Worm (Caenorhabditis elegans) whole organism, mixed stage, embryonic: ENCODE measurements around the gene M163.21.

Experiments used
- M03D4.4 ChIP-seq: sonication (generic microtip); optimal IDR thresholded peaks from 2 replicates; lab custom pipeline; 2017; ENCODE audit warnings: mild to moderate bottlenecking, missing genetic modification characterization, missing compliant biosample characterization
- bed-3 ChIP-seq: fragments of 200-800 bp; sonication (Bioruptor generic); optimal IDR thresholded peaks from 3 replicates; lab custom pipeline; 2018; ENCODE audit warnings: mild to moderate bottlenecking, missing genetic modification characterization, moderate library complexity, missing compliant biosample characterization
- blmp-1 ChIP-seq: fragments of 150-350 bp; optimal IDR thresholded peaks from 2 replicates; lab custom pipeline; 2014; ENCODE audit warnings: missing biosample characterization, missing genetic modification characterization
- ceh-39 ChIP-seq: fragments of 150-350 bp; optimal IDR thresholded peaks from 2 replicates; lab custom pipeline; 2014; ENCODE audit warnings: missing biosample characterization, missing genetic modification characterization
- ceh-43 ChIP-seq: fragments of 200-800 bp; sonication (Bioruptor generic); optimal IDR thresholded peaks from 2 replicates; lab custom pipeline; 2018; ENCODE audit warnings: mild to moderate bottlenecking, missing genetic modification characterization, moderate library complexity, missing compliant biosample characterization
- ces-1 ChIP-seq: fragments of 150-350 bp; optimal IDR thresholded peaks from 2 replicates; lab custom pipeline; 2014; ENCODE audit warnings: missing biosample characterization, missing genetic modification reagents, missing genetic modification characterization
- cnd-1 ChIP-seq: fragments of 200-800 bp; sonication (Bioruptor generic); optimal IDR thresholded peaks from 2 replicates; lab custom pipeline; 2018; ENCODE audit warnings: mild to moderate bottlenecking, missing genetic modification characterization, missing compliant biosample characterization
- drap-1 ChIP-seq: fragments of 200-800 bp; sonication (Bioruptor generic); optimal IDR thresholded peaks from 3 replicates; lab custom pipeline; 2018; ENCODE audit warnings: mild to moderate bottlenecking, missing genetic modification characterization, missing compliant biosample characterization
- elt-1 ChIP-seq: sonication (generic microtip); optimal IDR thresholded peaks from 2 replicates; lab custom pipeline; 2017; ENCODE audit warnings: missing genetic modification characterization, mild to moderate bottlenecking, missing compliant biosample characterization, antibody characterized with exemption, moderate library complexity, borderline replicate concordance; ENCODE audit not compliant: insufficient read depth
- elt-3 ChIP-seq: fragments of 150-350 bp; optimal IDR thresholded peaks from 2 replicates; lab custom pipeline; 2014; ENCODE audit warnings: missing biosample characterization, missing genetic modification characterization
- ham-2 ChIP-seq: fragments of 200-800 bp; sonication (Bioruptor generic); optimal IDR thresholded peaks from 2 replicates; lab custom pipeline; 2018; ENCODE audit warnings: mild to moderate bottlenecking, missing genetic modification characterization, missing compliant biosample characterization
- hlh-1 ChIP-seq: fragments of 150-350 bp; optimal IDR thresholded peaks from 2 replicates; lab custom pipeline; 2014; ENCODE audit warnings: missing biosample characterization, missing genetic modification reagents, missing genetic modification characterization
- lin-13 ChIP-seq: fragments of 150-350 bp; optimal IDR thresholded peaks from 2 replicates; lab custom pipeline; 2014; ENCODE audit warnings: missing biosample characterization, missing genetic modification characterization
- lin-32 ChIP-seq: fragments of 200-800 bp; sonication (Bioruptor generic); optimal IDR thresholded peaks from 2 replicates; lab custom pipeline; 2018; ENCODE audit warnings: mild to moderate bottlenecking, missing genetic modification characterization, missing compliant biosample characterization
- lsy-2 ChIP-seq: fragments of 150-350 bp; optimal IDR thresholded peaks from 2 replicates; lab custom pipeline; 2014; ENCODE audit warnings: missing biosample characterization, missing genetic modification characterization
- mep-1 ChIP-seq: fragments of 150-350 bp; optimal IDR thresholded peaks from 2 replicates; lab custom pipeline; 2017; ENCODE audit warnings: missing biosample characterization, missing genetic modification reagents, missing genetic modification characterization, inconsistent platforms
- mls-2 ChIP-seq: sonication (generic microtip); optimal IDR thresholded peaks from 2 replicates; lab custom pipeline; 2016; ENCODE audit warnings: mild to moderate bottlenecking, missing genetic modification characterization, moderate library complexity, missing compliant biosample characterization
- nhr-237 ChIP-seq: fragments of 150-350 bp; optimal IDR thresholded peaks from 2 replicates; lab custom pipeline; 2014; ENCODE audit warnings: missing biosample characterization, missing genetic modification characterization
- nhr-28 ChIP-seq: fragments of 150-350 bp; optimal IDR thresholded peaks from 2 replicates; lab custom pipeline; 2014; ENCODE audit warnings: missing biosample characterization, missing genetic modification characterization
- nhr-76 ChIP-seq: sonication (generic microtip); optimal IDR thresholded peaks from 2 replicates; lab custom pipeline; 2017; ENCODE audit warnings: missing biosample characterization, missing genetic modification characterization
- pha-4 ChIP-seq: fragments of 150-350 bp; optimal IDR thresholded peaks from 2 replicates; lab custom pipeline; 2018; ENCODE audit warnings: missing biosample characterization, missing genetic modification reagents, missing genetic modification characterization
- sem-2 ChIP-seq: fragments of 200-800 bp; sonication (Bioruptor generic); optimal IDR thresholded peaks from 2 replicates; lab custom pipeline; 2018; ENCODE audit warnings: mild to moderate bottlenecking, missing genetic modification characterization, missing compliant biosample characterization
- snpc-4 ChIP-seq: fragments of 150-350 bp; optimal IDR thresholded peaks from 2 replicates; lab custom pipeline; 2014; ENCODE audit warnings: missing biosample characterization, missing genetic modification characterization
- sptf-1 ChIP-seq: sonication (generic microtip); optimal IDR thresholded peaks from 2 replicates; lab custom pipeline; 2017; ENCODE audit warnings: mild to moderate bottlenecking, missing genetic modification characterization, moderate library complexity, missing compliant biosample characterization
- unc-120 ChIP-seq: sonication (generic microtip); optimal IDR thresholded peaks from 2 replicates; lab custom pipeline; 2017; ENCODE audit warnings: missing genetic modification characterization, missing compliant biosample characterization; ENCODE audit not compliant: poor library complexity, severe bottlenecking
- unc-39 ChIP-seq: fragments of 150-350 bp; optimal IDR thresholded peaks from 2 replicates; lab custom pipeline; 2014; ENCODE audit warnings: missing biosample characterization, missing genetic modification characterization
- unc-62 ChIP-seq: fragments of 150-350 bp; optimal IDR thresholded peaks from 2 replicates; lab custom pipeline; 2014; ENCODE audit warnings: missing biosample characterization, missing genetic modification reagents, missing genetic modification characterization
- zip-8 ChIP-seq: fragments of 150-350 bp; optimal IDR thresholded peaks from 2 replicates; lab custom pipeline; 2014; ENCODE audit warnings: missing biosample characterization, missing genetic modification characterization
- ztf-11 ChIP-seq: fragments of 150-350 bp; optimal IDR thresholded peaks from 2 replicates; lab custom pipeline; 2014; ENCODE audit warnings: missing biosample characterization, missing genetic modification characterization

Gene M163.21

DNA sequence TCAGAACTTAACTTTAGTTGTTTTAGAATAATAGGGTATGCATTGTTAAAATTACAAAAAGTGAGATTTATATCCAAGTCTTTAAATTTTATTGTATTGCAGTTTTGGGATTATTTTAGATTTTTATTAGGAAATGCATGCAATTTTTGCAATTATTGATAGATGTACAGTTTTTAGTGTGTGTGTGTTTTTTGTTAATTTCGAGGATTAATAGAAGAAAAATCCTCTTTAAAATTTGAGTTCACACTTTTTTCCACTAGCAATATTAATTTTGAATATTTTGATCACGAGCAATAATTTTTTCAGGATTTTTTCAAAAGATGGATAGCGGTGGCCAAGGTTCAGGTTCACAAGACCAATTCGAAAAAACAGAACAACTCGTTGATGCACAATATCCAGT, 18.7 kb upstream of the M163.21 start, which contains the start of gene jmjd-3.2:
Gene jmjd-3.2, plus strand, starts transcription at position 301 of the 400 bp plus-strand sequence.
- TF ChIP-seq lin-32 (GFP tag; lab: Kevin White, UChicago) (no peak), ham-2 (no peak), hlh-1 (tag; lab: Kevin White, UChicago) (no peak), drap-1 (GFP tag; lab: Kevin White, UChicago) (no peak), lsy-2 (tag; lab: Kevin White, UChicago) (no peak), unc-62 (GFP tag; lab: Kevin White, UChicago) (no peak), ces-1 (GFP tag; lab: Kevin White, UChicago) (no peak)

DNA sequence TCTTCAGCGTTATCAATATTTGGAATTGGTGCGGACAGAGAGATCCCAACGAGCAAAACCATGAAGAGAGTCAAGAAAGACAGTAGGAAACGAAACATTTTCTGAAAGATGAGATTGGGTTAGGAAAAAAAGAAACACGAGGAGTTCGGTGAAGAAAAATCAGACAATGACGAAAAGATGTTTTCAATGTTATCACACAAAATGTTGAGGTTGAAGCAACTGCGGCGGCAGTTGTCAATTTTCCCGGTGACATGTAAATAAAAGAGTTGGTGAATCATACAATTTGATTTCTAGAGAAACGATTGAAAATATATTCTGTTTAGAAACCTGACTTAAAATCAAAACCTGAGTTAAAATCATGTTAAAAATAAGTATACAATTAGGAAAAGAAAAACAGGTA, 12.9 kb upstream of the M163.21 start, which contains the start of gene F23D12.7:
Gene F23D12.7, minus strand, starts transcription at position 101 of the 400 bp plus-strand sequence.
- TF ChIP-seq hlh-1 (tag; lab: Kevin White, UChicago) (peak; percentile 52), unc-120 (tag; lab: Kevin White, UChicago) (no peak)

DNA sequence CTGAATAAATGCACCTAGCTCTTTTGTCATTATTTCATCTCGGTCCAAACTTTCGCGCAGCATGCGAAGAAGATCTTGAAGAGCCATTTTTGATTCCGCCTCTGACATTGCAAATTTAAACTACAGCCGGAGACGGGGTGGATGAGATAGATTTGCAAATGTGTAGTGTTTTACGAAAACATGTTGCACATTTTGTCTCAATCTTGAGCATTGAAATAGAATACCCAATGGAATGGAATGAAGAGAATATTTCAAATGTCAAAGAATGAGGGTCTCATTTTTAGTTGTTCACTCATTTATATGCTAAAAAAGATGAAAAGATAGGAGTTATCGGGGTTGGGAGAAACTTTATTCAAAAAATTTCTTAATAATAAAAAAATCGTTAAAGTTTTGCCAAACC, 11.2 kb upstream of the M163.21 start, which contains the start of gene Y66C5A.1:
Gene Y66C5A.1, minus strand, starts transcription at position 101 of the 400 bp plus-strand sequence.
- no peak for TF ChIP-seq nhr-237 (tag; lab: Kevin White, UChicago)
- no peak for TF ChIP-seq zip-8 (tag; lab: Kevin White, UChicago)
- no peak for TF ChIP-seq lin-13
- no peak for TF ChIP-seq nhr-28 (tag; lab: Kevin White, UChicago)
- no peak for TF ChIP-seq snpc-4 (tag; lab: Kevin White, UChicago)
- no peak for TF ChIP-seq drap-1 (GFP tag; lab: Kevin White, UChicago)
- no peak for TF ChIP-seq ztf-11 (tag; lab: Kevin White, UChicago)
- no peak for TF ChIP-seq elt-1 (tag; lab: Kevin White, UChicago)
- TF ChIP-seq M03D4.4 (tag; lab: Kevin White, UChicago): no peak
- TF ChIP-seq pha-4 (tag; lab: Kevin White, UChicago): no peak
- TF ChIP-seq lsy-2 (tag; lab: Kevin White, UChicago): no peak
- TF ChIP-seq nhr-76 (tag; lab: Kevin White, UChicago): no peak
- TF ChIP-seq, all 35 proteins: peak for 0

DNA sequence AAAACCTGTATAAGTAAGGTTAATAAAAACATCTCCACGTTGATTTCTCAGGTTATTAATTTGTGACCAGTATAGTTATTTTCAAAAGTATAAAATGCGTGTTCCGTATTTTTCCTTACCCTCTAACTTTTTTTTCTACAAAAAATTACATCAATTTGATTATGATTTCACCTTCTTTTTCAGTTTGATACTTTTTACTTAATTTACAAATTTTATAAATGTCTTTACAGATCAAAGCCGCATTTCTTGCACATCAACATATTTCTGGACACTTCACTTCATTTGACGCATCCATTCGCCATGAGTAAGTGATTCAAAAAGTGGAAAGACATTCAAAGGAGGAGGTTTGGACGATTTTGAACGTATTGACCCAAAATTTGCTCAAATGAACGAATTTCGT, 6.2 kb upstream of the M163.21 start, which contains the start of gene Y66C5A.2:
Gene Y66C5A.2, plus strand, starts transcription at position 301 of the 400 bp plus-strand sequence.
- TF ChIP-seq unc-39 (tag; lab: Kevin White, UChicago) (no peak), elt-3 (tag; lab: Kevin White, UChicago) (no peak), lsy-2 (tag; lab: Kevin White, UChicago) (no peak), nhr-76 (tag; lab: Kevin White, UChicago) (no peak), unc-120 (tag; lab: Kevin White, UChicago) (no peak)

DNA sequence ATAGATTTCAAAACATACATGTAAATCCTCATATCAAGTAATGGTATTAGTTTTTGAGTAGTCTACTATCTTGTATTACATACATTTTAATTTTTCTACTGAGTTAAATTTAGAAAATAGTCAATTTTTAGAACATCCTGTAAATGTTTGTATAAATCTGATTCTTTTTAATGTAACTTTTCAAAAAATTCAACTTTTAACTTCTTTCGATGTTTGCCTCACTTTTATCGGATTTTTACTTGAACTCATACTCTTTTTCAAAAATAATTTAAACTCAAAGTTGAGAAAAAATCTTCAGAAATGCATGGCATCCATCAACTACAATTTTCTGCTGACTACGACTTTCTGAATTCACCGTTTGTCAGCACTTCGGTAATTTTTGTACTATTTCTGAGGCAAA, 2.1 kb upstream of the M163.21 start, which contains the start of gene M163.7:
Gene M163.7, plus strand, starts transcription at position 301 of the 400 bp plus-strand sequence.
- TF ChIP-seq sem-2 (GFP tag; lab: Kevin White, UChicago) (no peak), mep-1 (tag; lab: Kevin White, UChicago) (no peak)

DNA sequence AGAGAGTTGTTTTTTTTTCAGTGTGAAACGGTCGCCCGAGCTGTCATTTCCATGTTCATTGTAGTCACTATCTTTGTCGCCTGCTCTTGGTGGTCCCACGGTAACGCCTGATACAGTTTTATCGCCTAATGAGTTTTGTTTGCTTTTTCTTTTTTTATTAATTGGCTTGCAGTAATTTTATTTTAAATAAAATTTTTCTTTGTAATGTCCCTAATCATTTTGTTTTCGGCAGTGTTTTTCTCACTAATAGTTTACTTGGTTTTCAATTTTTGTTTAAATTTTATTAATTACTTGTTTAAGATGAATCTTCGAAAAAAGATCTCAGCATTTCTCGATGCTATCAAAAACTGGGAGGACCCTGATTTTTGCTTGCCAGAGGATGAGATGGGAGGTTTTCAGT, 1.0 kb upstream of the M163.21 start, which contains the start of gene M163.22:
Gene M163.22, plus strand, starts transcription at position 301 of the 400 bp plus-strand sequence.
- TF ChIP-seq drap-1 (GFP tag; lab: Kevin White, UChicago) (no peak), nhr-76 (tag; lab: Kevin White, UChicago) (no peak), mls-2 (tag; lab: Kevin White, UChicago) (no peak), ceh-39 (no peak), elt-3 (tag; lab: Kevin White, UChicago) (no peak), ztf-11 (tag; lab: Kevin White, UChicago) (no peak), unc-62 (GFP tag; lab: Kevin White, UChicago) (no peak), unc-39 (tag; lab: Kevin White, UChicago) (no peak), nhr-237 (tag; lab: Kevin White, UChicago) (no peak)

DNA sequence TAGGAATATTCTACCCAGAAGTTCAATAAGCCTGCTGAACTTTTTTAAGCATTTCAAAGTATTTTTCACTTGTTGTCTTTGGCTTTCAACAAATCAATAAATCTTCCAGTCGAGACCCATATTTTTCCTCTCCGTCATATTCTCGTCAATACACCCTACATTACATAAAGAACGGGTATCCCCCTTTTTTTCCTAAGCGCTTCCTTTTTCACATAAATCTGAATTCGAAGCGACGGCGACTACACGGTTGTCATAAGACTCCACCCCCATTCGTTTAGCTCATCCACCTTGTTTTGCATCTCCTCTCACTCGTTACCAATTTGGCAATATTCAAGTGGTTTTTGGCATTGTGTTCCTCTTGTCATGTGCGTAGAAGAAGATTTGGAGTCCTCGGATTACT, 2.7 kb downstream of the M163.21 start, which contains the start of gene M163.9:
Gene M163.9, plus strand, starts transcription at position 301 of the 400 bp plus-strand sequence.
- TF ChIP-seq blmp-1 (no peak), ces-1 (GFP tag; lab: Kevin White, UChicago) (no peak), elt-3 (tag; lab: Kevin White, UChicago) (no peak), drap-1 (GFP tag; lab: Kevin White, UChicago) (no peak), pha-4 (tag; lab: Kevin White, UChicago) (no peak), bed-3 (GFP tag; lab: Kevin White, UChicago) (no peak), ztf-11 (tag; lab: Kevin White, UChicago) (no peak), nhr-28 (tag; lab: Kevin White, UChicago) (no peak), cnd-1 (tag; lab: Kevin White, UChicago) (no peak), unc-120 (tag; lab: Kevin White, UChicago) (no peak), M03D4.4 (tag; lab: Kevin White, UChicago) (no peak), mep-1 (tag; lab: Kevin White, UChicago) (no peak), ceh-43 (GFP tag; lab: Kevin White, UChicago) (no peak), zip-8 (tag; lab: Kevin White, UChicago) (no peak), sem-2 (GFP tag; lab: Kevin White, UChicago) (no peak), hlh-1 (tag; lab: Kevin White, UChicago) (no peak), sptf-1 (tag; lab: Kevin White, UChicago) (no peak)
